Worm (Caenorhabditis elegans): ENCODE measurements around the gene C46C2.7.

The C46C2.7 gene

DNA sequence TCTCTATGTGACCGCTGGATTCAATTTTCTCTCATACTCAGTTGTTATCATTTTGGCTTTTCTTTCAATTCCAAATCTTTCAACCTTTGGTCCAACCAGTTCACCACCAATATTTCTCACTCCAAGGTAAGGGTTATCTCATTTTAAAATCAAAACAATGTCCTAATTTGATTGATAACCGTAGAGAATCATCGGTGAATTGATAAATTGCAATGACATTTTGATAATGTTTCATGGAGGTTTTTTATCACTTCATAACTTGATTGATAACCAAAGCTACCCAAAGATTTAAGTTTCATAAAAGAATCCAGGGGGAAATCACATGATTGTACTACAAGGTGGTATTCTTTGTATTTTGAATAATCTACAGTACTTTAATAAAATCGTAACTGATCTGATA lies 44.5 kb downstream of the C46C2.7 start:
- TF ChIP-seq T22C8.4 (GFP tag; IDR thresholded peaks at IDR 0.05) (no peak), ztf-23 (GFP tag; IDR thresholded peaks at IDR 0.05) (no peak), klf-2 (GFP tag; conservative IDR thresholded peaks at IDR 0.05) (no peak), ref-1 (GFP tag; conservative IDR thresholded peaks at IDR 0.05) (no peak), cog-1 (tag; optimal IDR thresholded peaks at IDR 0.05) (no peak), med-1 (GFP tag; optimal IDR thresholded peaks at IDR 0.05; ENCODE audit: insufficient read depth) (no peak), tab-1 (GFP tag; IDR thresholded peaks at IDR 0.05) (no peak), ztf-29 (GFP tag; IDR thresholded peaks at IDR 0.05) (no peak), flt-1 (GFP tag; IDR thresholded peaks at IDR 0.05) (no peak)

DNA sequence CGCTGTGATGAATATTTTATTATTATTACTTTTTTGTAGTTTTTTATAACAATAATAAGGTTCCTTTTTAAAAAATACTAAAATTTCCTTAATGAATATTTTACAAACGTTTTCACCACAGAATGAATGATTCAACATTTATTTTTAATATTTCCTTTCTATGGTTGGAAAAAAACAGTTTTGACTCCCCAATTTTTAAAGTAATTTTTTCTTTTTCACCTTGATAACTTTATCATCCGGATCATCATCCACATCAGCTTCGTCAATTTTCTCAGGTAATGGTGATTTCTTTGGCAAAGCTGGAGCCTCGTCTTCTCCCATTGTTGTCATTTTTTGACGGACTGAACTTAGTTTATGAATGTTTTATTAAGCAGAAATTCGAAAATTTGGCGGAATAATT lies 49.0 kb downstream of the C46C2.7 start, which contains the start of gene rab-28:
Gene rab-28, minus strand, starts transcription at position 343 of the 400 bp plus-strand sequence.
- TF ChIP-seq klf-2 (GFP tag; conservative IDR thresholded peaks at IDR 0.05) (no peak), cog-1 (tag; optimal IDR thresholded peaks at IDR 0.05) (no peak)

DNA sequence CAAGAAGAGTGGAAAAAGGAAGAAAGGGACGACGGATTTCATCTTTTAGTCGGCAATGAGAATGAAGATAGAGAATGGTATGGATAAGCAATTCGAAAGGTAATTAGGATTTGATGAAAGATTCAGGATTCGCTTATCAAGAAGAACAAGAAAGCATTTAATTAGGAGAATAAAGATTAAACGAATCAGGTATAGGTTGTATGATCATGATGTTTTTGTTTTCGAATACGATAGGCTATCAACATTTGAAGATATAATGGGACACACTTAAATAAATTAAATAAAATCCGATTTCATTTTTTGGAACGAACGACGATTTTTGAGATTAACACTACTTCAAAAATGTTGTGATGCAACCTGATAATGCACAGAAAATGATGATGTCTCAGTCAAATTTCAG lies 50.8 kb downstream of the C46C2.7 start, which contains the start of gene Y11D7A.5:
Gene Y11D7A.5, minus strand, starts transcription at position 101 of the 400 bp plus-strand sequence.
- TF ChIP-seq flt-1 (GFP tag; IDR thresholded peaks at IDR 0.05) (no peak), tab-1 (GFP tag; IDR thresholded peaks at IDR 0.05) (no peak)

Measured in whole organism, midembryonic.